Worm (Caenorhabditis elegans) whole organism, L2 larva: ENCODE data around the gene C30G7.5.

Experiments used
- F13H6.1 ChIP-seq: sonication (generic microtip); optimal IDR thresholded peaks from 2 replicates; lab custom pipeline; 2016; ENCODE audit warnings: missing genetic modification characterization, missing compliant biosample characterization
- ZK546.5 ChIP-seq: sonication (generic microtip); optimal IDR thresholded peaks from 2 replicates; lab custom pipeline; 2017; ENCODE audit warnings: missing biosample characterization, missing genetic modification characterization
- alr-1 ChIP-seq: fragments of 150-350 bp; optimal IDR thresholded peaks from 2 replicates; lab custom pipeline; 2014; ENCODE audit warnings: missing biosample characterization, missing genetic modification characterization
- aly-2 ChIP-seq: fragments of 150-350 bp; optimal IDR thresholded peaks from 2 replicates; lab custom pipeline; 2014; ENCODE audit warnings: missing biosample characterization, missing genetic modification characterization
- ama-1 ChIP-seq: fragments of 150-350 bp; optimal IDR thresholded peaks from 2 replicates; lab custom pipeline; 2018; ENCODE audit warnings: inconsistent platforms
- ceh-82 ChIP-seq: fragments of 150-350 bp; optimal IDR thresholded peaks from 2 replicates; lab custom pipeline; 2014; ENCODE audit warnings: missing biosample characterization, missing genetic modification characterization
- crh-2 ChIP-seq: sonication (generic microtip); optimal IDR thresholded peaks from 2 replicates; lab custom pipeline; 2017; ENCODE audit warnings: missing biosample characterization, missing genetic modification characterization
- dmd-4 ChIP-seq: sonication (generic microtip); optimal IDR thresholded peaks from 2 replicates; lab custom pipeline; 2017; ENCODE audit warnings: missing biosample characterization, missing genetic modification characterization
- egl-27 ChIP-seq: sonication (generic microtip); optimal IDR thresholded peaks from 3 replicates; lab custom pipeline; 2017; ENCODE audit warnings: missing biosample characterization, missing genetic modification reagents, missing genetic modification characterization
- elt-1 ChIP-seq: fragments of 150-350 bp; optimal IDR thresholded peaks from 2 replicates; lab custom pipeline; 2014; ENCODE audit warnings: missing biosample characterization, missing genetic modification characterization
- elt-3 ChIP-seq: sonication (generic microtip); optimal IDR thresholded peaks from 2 replicates; lab custom pipeline; 2017; ENCODE audit warnings: missing biosample characterization, missing genetic modification characterization
- gmeb-1 ChIP-seq: fragments of 150-350 bp; optimal IDR thresholded peaks from 2 replicates; lab custom pipeline; 2014; ENCODE audit warnings: missing biosample characterization, missing genetic modification characterization
- lin-11 ChIP-seq: fragments of 150-350 bp; sonication (generic microtip); optimal IDR thresholded peaks from 2 replicates; lab custom pipeline; 2014; ENCODE audit warnings: missing biosample characterization, missing genetic modification characterization, inconsistent platforms, mixed read lengths
- lin-13 ChIP-seq: fragments of 150-350 bp; optimal IDR thresholded peaks from 2 replicates; lab custom pipeline; 2014; ENCODE audit warnings: missing biosample characterization, missing genetic modification reagents, missing genetic modification characterization
- lin-39 ChIP-seq: fragments of 150-350 bp; optimal IDR thresholded peaks from 2 replicates; lab custom pipeline; 2014; ENCODE audit warnings: missing biosample characterization, missing genetic modification reagents, missing genetic modification characterization
- lsy-2 ChIP-seq, 2 experiments: fragments of 150-350 bp in 1 of 2; sonication (generic microtip) in 1 of 2; optimal IDR thresholded peaks; 2 replicates each; lab custom pipeline; 2014 to 2017; ENCODE audit warnings: missing biosample characterization in 2 of 2, missing genetic modification characterization in 2 of 2
- mab-5 ChIP-seq: fragments of 150-350 bp; optimal IDR thresholded peaks from 2 replicates; lab custom pipeline; 2014; ENCODE audit warnings: missing biosample characterization, missing genetic modification characterization
- mbf-1 ChIP-seq: sonication (generic microtip); optimal IDR thresholded peaks from 2 replicates; lab custom pipeline; 2017; ENCODE audit warnings: missing biosample characterization, missing genetic modification characterization
- nhr-10 ChIP-seq: sonication (generic microtip); optimal IDR thresholded peaks from 2 replicates; lab custom pipeline; 2017; ENCODE audit warnings: missing biosample characterization, missing genetic modification characterization
- nhr-129 ChIP-seq: fragments of 150-350 bp; optimal IDR thresholded peaks from 2 replicates; lab custom pipeline; 2014; ENCODE audit warnings: missing biosample characterization, missing genetic modification characterization
- nhr-21 ChIP-seq: fragments of 150-350 bp; optimal IDR thresholded peaks from 2 replicates; lab custom pipeline; 2014; ENCODE audit warnings: missing biosample characterization, missing genetic modification characterization
- nhr-23 ChIP-seq: fragments of 150-350 bp; optimal IDR thresholded peaks from 2 replicates; lab custom pipeline; 2014; ENCODE audit warnings: missing biosample characterization, missing genetic modification reagents, missing genetic modification characterization
- nhr-237 ChIP-seq: fragments of 150-350 bp; optimal IDR thresholded peaks from 2 replicates; lab custom pipeline; 2014; ENCODE audit warnings: missing biosample characterization, missing genetic modification characterization
- nhr-25 ChIP-seq: fragments of 150-350 bp; sonication (generic microtip); optimal IDR thresholded peaks from 3 replicates; lab custom pipeline; 2014; ENCODE audit warnings: missing biosample characterization, missing genetic modification characterization
- nhr-6 ChIP-seq: fragments of 150-350 bp; optimal IDR thresholded peaks from 2 replicates; lab custom pipeline; 2014; ENCODE audit warnings: missing biosample characterization, missing genetic modification characterization
- nhr-77 ChIP-seq: fragments of 150-350 bp; optimal IDR thresholded peaks from 2 replicates; lab custom pipeline; 2014; ENCODE audit warnings: missing biosample characterization, missing genetic modification characterization
- peb-1 ChIP-seq: fragments of 150-350 bp; optimal IDR thresholded peaks from 2 replicates; lab custom pipeline; 2014; ENCODE audit warnings: missing biosample characterization, missing genetic modification characterization
- sem-4 ChIP-seq: fragments of 150-350 bp; optimal IDR thresholded peaks from 2 replicates; lab custom pipeline; 2014; ENCODE audit warnings: missing biosample characterization, missing genetic modification reagents, missing genetic modification characterization
- sma-9 ChIP-seq, 2 experiments: fragments of 150-350 bp in 1 of 2; sonication (generic microtip) in 1 of 2; optimal IDR thresholded peaks; 2 replicates each; lab custom pipeline; 2014 to 2016; ENCODE audit warnings: missing genetic modification characterization in 2 of 2, mild to moderate bottlenecking in 1 of 2, missing biosample characterization in 1 of 2, missing compliant biosample characterization in 1 of 2, missing genetic modification reagents in 1 of 2, moderate library complexity in 1 of 2
- snpc-4 ChIP-seq: fragments of 150-350 bp; optimal IDR thresholded peaks from 2 replicates; lab custom pipeline; 2014; ENCODE audit warnings: missing biosample characterization, missing genetic modification characterization
- unc-39 ChIP-seq: fragments of 150-350 bp; optimal IDR thresholded peaks from 2 replicates; lab custom pipeline; 2014; ENCODE audit warnings: missing biosample characterization, missing genetic modification characterization
- unc-55 ChIP-seq: fragments of 150-350 bp; sonication (generic microtip); optimal IDR thresholded peaks from 3 replicates; lab custom pipeline; 2014; ENCODE audit warnings: missing biosample characterization, missing genetic modification reagents, missing genetic modification characterization
- unc-62 ChIP-seq: fragments of 150-350 bp; optimal IDR thresholded peaks from 2 replicates; lab custom pipeline; 2014; ENCODE audit warnings: missing biosample characterization, missing genetic modification reagents, missing genetic modification characterization
- zag-1 ChIP-seq: fragments of 150-350 bp; optimal IDR thresholded peaks from 2 replicates; lab custom pipeline; 2014; ENCODE audit warnings: missing biosample characterization, missing genetic modification characterization
- ztf-1 ChIP-seq: fragments of 200-800 bp; sonication (Bioruptor generic); conservative IDR thresholded peaks from 2 replicates; pipeline ENCODE4 v1.3.6; 2022; ENCODE audit warnings: missing genetic modification characterization, missing compliant biosample characterization
- ztf-11 ChIP-seq: sonication (generic microtip); optimal IDR thresholded peaks from 2 replicates; lab custom pipeline; 2017; ENCODE audit warnings: missing biosample characterization, missing genetic modification characterization
- ztf-4 ChIP-seq: fragments of 150-350 bp; optimal IDR thresholded peaks from 2 replicates; lab custom pipeline; 2014; ENCODE audit warnings: missing biosample characterization, missing genetic modification characterization

Gene C30G7.5

ce11 chrV:15001536-15001935 lies 47.0 kb upstream of the C30G7.5 start:
- TF ChIP-seq dmd-4 (tag; lab: Kevin White, UChicago), result no peak
- TF ChIP-seq crh-2 (tag; lab: Kevin White, UChicago), result no peak
- TF ChIP-seq ztf-1 (GFP tag; lab: Robert Waterston, UW), result no peak
- TF ChIP-seq nhr-77, result no peak
- TF ChIP-seq sem-4, result no peak
- no peak for TF ChIP-seq peb-1
- TF ChIP-seq zag-1 (tag; lab: Kevin White, UChicago), result no peak
- no peak for TF ChIP-seq nhr-237 (tag; lab: Kevin White, UChicago)
- TF ChIP-seq mab-5, result no peak
- TF ChIP-seq nhr-25 (tag; lab: Kevin White, UChicago), result no peak
- no peak for TF ChIP-seq nhr-10 (tag; lab: Kevin White, UChicago)
- TF ChIP-seq, all 48 proteins: peak for 0

- TF ChIP-seq sma-9 (GFP tag; optimal IDR thresholded peaks at IDR 0.05; lab: Kevin White, UChicago), result no peak
- no peak for TF ChIP-seq sma-9 (tag; optimal IDR thresholded peaks at IDR 0.05; lab: Kevin White, UChicago)
- no peak for TF ChIP-seq mab-5
- TF ChIP-seq lin-13 (GFP tag; lab: Kevin White, UChicago), result no peak
- TF ChIP-seq lin-39 (tag; lab: Kevin White, UChicago), result no peak
- TF ChIP-seq lsy-2 (tag; optimal IDR thresholded peaks at IDR 0.05; lab: Kevin White, UChicago), result no peak
Observed at ce11 chrV:15000055-15000704, 45.6 kb upstream of the C30G7.5 start, which contains the start of gene rps-16. rps-16 (minus strand) TSS chrV:15000541.

ce11 chrV:14999485-15000023 lies 45.0 kb upstream of the C30G7.5 start, which contains the start of gene T01C3.11:
T01C3.11 (plus strand) TSS chrV:14999535.
- TF ChIP-seq lsy-2 (tag; optimal IDR thresholded peaks at IDR 0.05; lab: Kevin White, UChicago) (no peak), nhr-10 (tag; lab: Kevin White, UChicago) (no peak), nhr-129 (tag; lab: Kevin White, UChicago) (no peak), gmeb-1 (tag; lab: Kevin White, UChicago) (no peak), ama-1 (lab: Kevin White, UChicago) (no peak), ceh-82 (tag; lab: Kevin White, UChicago) (no peak), elt-3 (tag; lab: Kevin White, UChicago) (no peak), nhr-237 (tag; lab: Kevin White, UChicago) (no peak), nhr-21 (tag; lab: Kevin White, UChicago) (no peak), nhr-25 (tag; lab: Kevin White, UChicago) (no peak), alr-1 (tag; lab: Kevin White, UChicago) (no peak), ztf-4 (tag; lab: Kevin White, UChicago) (no peak), unc-55 (no peak), lin-11 (tag; lab: Kevin White, UChicago) (no peak), zag-1 (tag; lab: Kevin White, UChicago) (no peak), F13H6.1 (tag; lab: Kevin White, UChicago) (no peak), egl-27 (tag; lab: Kevin White, UChicago) (no peak), unc-62 (GFP tag; lab: Kevin White, UChicago) (no peak), elt-1 (no peak), ztf-11 (tag; lab: Kevin White, UChicago) (no peak)

- TF ChIP-seq gmeb-1 (tag; lab: Kevin White, UChicago), result no peak
- no peak for TF ChIP-seq mab-5
- no peak for TF ChIP-seq alr-1 (tag; lab: Kevin White, UChicago)
- TF ChIP-seq unc-39 (tag; lab: Kevin White, UChicago), result no peak
- no peak for TF ChIP-seq mbf-1 (tag; lab: Kevin White, UChicago)
- no peak for TF ChIP-seq zag-1 (tag; lab: Kevin White, UChicago)
- TF ChIP-seq aly-2 (tag; lab: Kevin White, UChicago), result no peak
- TF ChIP-seq nhr-21 (tag; lab: Kevin White, UChicago), result no peak
- TF ChIP-seq snpc-4 (tag; lab: Kevin White, UChicago), result no peak
- no peak for TF ChIP-seq unc-55
- TF ChIP-seq lsy-2 (tag; optimal IDR thresholded peaks at IDR 0.05; lab: Kevin White, UChicago), result no peak
- TF ChIP-seq sem-4, result no peak
- no peak for TF ChIP-seq nhr-6 (tag; lab: Kevin White, UChicago)
- no peak for TF ChIP-seq nhr-237 (tag; lab: Kevin White, UChicago)
- TF ChIP-seq ZK546.5, result no peak
- TF ChIP-seq nhr-23 (tag; lab: Kevin White, UChicago), result no peak
Observed at ce11 chrV:14996236-14996635, 41.7 kb upstream of the C30G7.5 start, which contains the start of gene irld-14. irld-14 (plus strand) TSS chrV:14996536.
